Fruit fly (Drosophila melanogaster): Measurements from ENCODE around the gene CG14109.

- TF ChIP-seq Dll (optimal IDR thresholded peaks at IDR 0.05) (no peak), pan (optimal IDR thresholded peaks at IDR 0.05) (no peak), usp (GFP tag; optimal IDR thresholded peaks at IDR 0.05) (no peak), EcR (GFP tag; optimal IDR thresholded peaks at IDR 0.05) (no peak), psq (optimal IDR thresholded peaks at IDR 0.05) (no peak), CG8478 (optimal IDR thresholded peaks at IDR 0.05) (no peak)
Measured at dm6 chr3L:13409809-13410521, 30.7 kb upstream of the CG14109 start.

Data from whole organism.